Worm (Caenorhabditis elegans) whole organism, L3 larva: ENCODE data around the gene chtb-3.

Source experiments
- R02D3.7 ChIP-seq: fragments of 150-350 bp; optimal IDR thresholded peaks from 2 replicates; lab custom pipeline; 2014; ENCODE audit warnings: missing biosample characterization, missing genetic modification characterization
- aly-2 ChIP-seq: fragments of 150-350 bp; optimal IDR thresholded peaks from 2 replicates; lab custom pipeline; 2014; ENCODE audit warnings: missing biosample characterization, missing genetic modification characterization
- egl-5 ChIP-seq: fragments of 150-350 bp; optimal IDR thresholded peaks from 2 replicates; lab custom pipeline; 2017; ENCODE audit warnings: missing biosample characterization, missing genetic modification reagents, missing genetic modification characterization, inconsistent platforms
- nhr-76 ChIP-seq: fragments of 150-350 bp; sonication (generic microtip); optimal IDR thresholded peaks from 5 replicates; lab custom pipeline; 2014; ENCODE audit warnings: missing biosample characterization, missing genetic modification characterization

DNA sequence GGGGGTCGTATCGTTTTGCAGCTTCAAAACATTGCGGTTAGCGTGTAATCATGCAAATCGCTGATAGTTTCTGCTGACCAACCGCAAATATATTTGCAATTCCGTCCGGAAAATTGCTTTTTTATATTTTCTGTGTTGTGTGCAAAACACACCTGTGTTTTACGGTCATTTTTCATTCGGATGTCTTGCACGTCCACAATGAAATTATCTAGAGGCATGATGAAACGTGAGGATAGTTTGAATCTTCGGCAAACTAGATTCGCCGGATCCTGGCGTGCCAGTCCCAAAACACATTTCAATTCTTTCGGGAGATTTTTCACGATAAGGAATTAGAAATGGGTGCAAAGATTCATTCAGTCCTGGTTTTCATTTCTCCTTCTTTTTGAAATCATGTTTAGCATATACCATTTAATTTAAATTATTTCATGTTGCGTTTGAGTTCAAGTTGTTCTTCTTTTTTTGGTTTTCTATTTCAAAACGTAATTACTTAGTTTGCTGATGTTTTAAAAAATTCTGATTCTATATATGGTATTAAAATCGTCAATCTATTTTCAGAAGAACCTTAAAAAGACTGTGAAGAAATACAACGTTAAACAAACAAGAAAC is 35.7 kb upstream of the chtb-3 start, which contains the start of gene C03B1.5:
- TF ChIP-seq egl-5 (tag; lab: Kevin White, UChicago) (no peak), nhr-76 (tag; lab: Kevin White, UChicago) (no peak), R02D3.7 (tag; lab: Kevin White, UChicago) (no peak), aly-2 (no peak)
